Fruit fly (Drosophila melanogaster) whole organism, adult: ENCODE measurements around the gene CG42489.
A peak's percentile ranks its signal among the peaks of the same experiment; 100 is the strongest.

Source experiments
- CG11617 ChIP-seq: fragments of 200-800 bp; sonication (Bioruptor generic); optimal IDR thresholded peaks from 2 replicates; lab custom pipeline; 2017; ENCODE audit warnings: mild to moderate bottlenecking, missing biosample characterization, missing genetic modification reagents, missing genetic modification characterization
- CG12768 ChIP-seq: fragments of 200-800 bp; sonication (Bioruptor generic); optimal IDR thresholded peaks from 2 replicates; lab custom pipeline; 2017; ENCODE audit warnings: missing biosample characterization, missing genetic modification characterization, mild to moderate bottlenecking, moderate library complexity, missing genetic modification reagents
- CG14711 ChIP-seq: fragments of 200-800 bp; sonication (Bioruptor generic); optimal IDR thresholded peaks from 2 replicates; lab custom pipeline; 2018; ENCODE audit warnings: missing biosample characterization, mild to moderate bottlenecking, missing genetic modification characterization, moderate library complexity
- CG1620 ChIP-seq: fragments of 200-800 bp; sonication (Bioruptor generic); optimal IDR thresholded peaks from 2 replicates; lab custom pipeline; 2016; ENCODE audit warnings: missing biosample characterization, missing genetic modification characterization
- CG33017 ChIP-seq: fragments of 200-800 bp; sonication (Bioruptor generic); optimal IDR thresholded peaks from 2 replicates; lab custom pipeline; 2018; ENCODE audit warnings: missing biosample characterization, mild to moderate bottlenecking, missing genetic modification characterization, moderate library complexity
- CG5204 ChIP-seq: fragments of 200-800 bp; sonication (Bioruptor generic); optimal IDR thresholded peaks from 2 replicates; lab custom pipeline; 2016; ENCODE audit warnings: missing biosample characterization, missing genetic modification characterization
- CG7045 ChIP-seq: fragments of 200-800 bp; sonication (Bioruptor generic); optimal IDR thresholded peaks from 2 replicates; lab custom pipeline; 2017; ENCODE audit warnings: missing biosample characterization, mild to moderate bottlenecking, missing genetic modification characterization
- CG7101 ChIP-seq: fragments of 200-800 bp; sonication (Bioruptor generic); optimal IDR thresholded peaks from 2 replicates; lab custom pipeline; 2018; ENCODE audit warnings: missing biosample characterization, mild to moderate bottlenecking, missing genetic modification characterization, moderate library complexity
- Clk ChIP-seq: fragments of 200-800 bp; sonication (Bioruptor generic); optimal IDR thresholded peaks from 2 replicates; lab custom pipeline; 2017; ENCODE audit warnings: missing biosample characterization, missing genetic modification characterization
- Crg-1 ChIP-seq: fragments of 200-800 bp; sonication (Bioruptor generic); optimal IDR thresholded peaks from 2 replicates; lab custom pipeline; 2016; ENCODE audit warnings: missing biosample characterization, missing genetic modification characterization
- Hr96 ChIP-seq: fragments of 200-800 bp; sonication (Bioruptor generic); optimal IDR thresholded peaks from 2 replicates; lab custom pipeline; 2016; ENCODE audit warnings: missing biosample characterization, missing genetic modification characterization
- Mnt ChIP-seq: fragments of 200-800 bp; sonication (Bioruptor generic); optimal IDR thresholded peaks from 2 replicates; lab custom pipeline; 2016; ENCODE audit warnings: missing biosample characterization, mild to moderate bottlenecking, missing genetic modification characterization
- bab1 ChIP-seq: fragments of 200-800 bp; sonication (Bioruptor generic); optimal IDR thresholded peaks from 3 replicates; lab custom pipeline; 2019; ENCODE audit warnings: missing biosample characterization, mild to moderate bottlenecking, missing genetic modification characterization, moderate library complexity
- cic ChIP-seq: fragments of 200-800 bp; sonication (Bioruptor generic); optimal IDR thresholded peaks from 2 replicates; lab custom pipeline; 2017; ENCODE audit warnings: missing biosample characterization, mild to moderate bottlenecking, missing genetic modification characterization, moderate library complexity
- cnc ChIP-seq, 2 experiments: fragments of >200 bp; optimal IDR thresholded peaks; 2 replicates each; lab custom pipeline; 2017
- kay ChIP-seq: fragments of 200-800 bp; sonication (Bioruptor generic); peaks from one replicate; lab custom pipeline; 2016; ENCODE audit warnings: missing biosample characterization, missing genetic modification characterization, borderline replicate concordance
- ovo ChIP-seq: fragments of 200-800 bp; sonication (Bioruptor generic); optimal IDR thresholded peaks from 2 replicates; lab custom pipeline; 2016; ENCODE audit warnings: missing biosample characterization, missing genetic modification characterization
- pad ChIP-seq: fragments of 200-800 bp; sonication (Bioruptor generic); optimal IDR thresholded peaks from 3 replicates; lab custom pipeline; 2017; ENCODE audit warnings: missing biosample characterization, missing genetic modification characterization, mild to moderate bottlenecking, moderate library complexity, missing genetic modification reagents
- tj ChIP-seq: fragments of 200-800 bp; sonication (Bioruptor generic); optimal IDR thresholded peaks from 3 replicates; lab custom pipeline; 2017; ENCODE audit warnings: missing biosample characterization, mild to moderate bottlenecking, missing genetic modification characterization, moderate library complexity
- toe ChIP-seq: fragments of 200-800 bp; sonication (Bioruptor generic); optimal IDR thresholded peaks from 2 replicates; lab custom pipeline; 2016; ENCODE audit warnings: missing biosample characterization, missing genetic modification characterization

CG42489 gene

DNA sequence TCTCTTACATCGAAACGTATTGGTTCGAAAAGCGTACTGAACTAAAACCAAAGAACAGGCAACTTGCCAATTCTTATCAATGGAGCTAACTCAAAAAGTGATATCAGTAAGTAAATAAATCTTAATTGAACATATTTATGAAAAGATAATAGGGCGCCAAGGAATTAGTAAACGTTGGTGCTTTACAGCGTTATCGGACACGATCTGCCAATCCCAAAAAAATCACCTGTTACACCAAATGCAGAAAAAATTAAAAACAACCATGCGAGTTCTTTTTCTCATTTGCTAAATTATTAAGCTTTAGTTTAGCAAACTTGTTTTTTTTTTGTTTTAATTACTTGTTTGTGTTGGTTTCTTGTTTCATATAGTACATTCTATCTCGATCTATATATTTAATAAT lies at the start of gene CG42489:
Gene CG42489 (minus strand): TSS at position 101 of the 400 bp plus-strand sequence.
- TF ChIP-seq CG12768 (GFP tag; lab: Kevin White, UChicago): no peak
- no peak for TF ChIP-seq pad (GFP tag; lab: Kevin White, UChicago)
- TF ChIP-seq bab1 (GFP tag; lab: Kevin White, UChicago): no peak
- no peak for TF ChIP-seq CG5204 (GFP tag; lab: Kevin White, UChicago)
- TF ChIP-seq CG7045 (GFP tag; lab: Kevin White, UChicago): no peak
- TF ChIP-seq CG7101 (tag; lab: Kevin White, UChicago): no peak
- no peak for TF ChIP-seq cic (GFP tag; lab: Kevin White, UChicago)
- no peak for TF ChIP-seq kay (GFP tag; lab: Kevin White, UChicago)
- TF ChIP-seq tj (GFP tag; lab: Kevin White, UChicago): no peak
- no peak for TF ChIP-seq CG14711 (tag; lab: Kevin White, UChicago)
- no peak for TF ChIP-seq ovo
- TF ChIP-seq Clk (GFP tag; lab: Kevin White, UChicago): no peak
- no peak for TF ChIP-seq Hr96 (GFP tag; lab: Kevin White, UChicago)
- no peak for TF ChIP-seq CG11617 (GFP tag; lab: Kevin White, UChicago)
- no peak for TF ChIP-seq Mnt (GFP tag; lab: Kevin White, UChicago)
- no peak for TF ChIP-seq cnc (optimal IDR thresholded peaks at IDR 0.05; lab: Kevin White, UChicago)

DNA sequence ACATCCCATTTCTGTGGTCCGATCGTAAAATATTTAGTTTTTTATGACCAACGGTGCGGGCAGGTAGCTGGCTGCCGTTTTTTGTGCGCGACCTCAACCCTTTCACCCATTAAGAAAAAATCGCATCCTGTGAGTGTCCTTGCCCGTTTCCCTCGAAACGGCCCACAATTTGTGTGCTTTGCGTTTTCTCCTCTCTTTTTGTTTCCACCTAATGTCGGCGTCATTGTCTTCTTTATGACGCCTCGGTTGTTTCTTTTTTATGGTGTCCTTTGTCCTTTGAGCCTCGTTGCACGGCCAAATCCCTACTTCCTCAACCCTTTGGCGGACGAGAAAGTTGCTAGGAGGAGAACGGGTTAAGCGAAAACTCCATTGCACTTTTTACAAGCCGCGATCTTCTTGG lies 46.6 kb upstream of the CG42489 start:
- TF ChIP-seq CG7045 (GFP tag; lab: Kevin White, UChicago): no peak
- no peak for TF ChIP-seq CG7101 (tag; lab: Kevin White, UChicago)
- no peak for TF ChIP-seq CG12768 (GFP tag; lab: Kevin White, UChicago)
- TF ChIP-seq CG33017: no peak
- no peak for TF ChIP-seq Hr96 (GFP tag; lab: Kevin White, UChicago)
- TF ChIP-seq CG5204 (GFP tag; lab: Kevin White, UChicago): no peak
- no peak for TF ChIP-seq Crg-1 (GFP tag; lab: Kevin White, UChicago)

DNA sequence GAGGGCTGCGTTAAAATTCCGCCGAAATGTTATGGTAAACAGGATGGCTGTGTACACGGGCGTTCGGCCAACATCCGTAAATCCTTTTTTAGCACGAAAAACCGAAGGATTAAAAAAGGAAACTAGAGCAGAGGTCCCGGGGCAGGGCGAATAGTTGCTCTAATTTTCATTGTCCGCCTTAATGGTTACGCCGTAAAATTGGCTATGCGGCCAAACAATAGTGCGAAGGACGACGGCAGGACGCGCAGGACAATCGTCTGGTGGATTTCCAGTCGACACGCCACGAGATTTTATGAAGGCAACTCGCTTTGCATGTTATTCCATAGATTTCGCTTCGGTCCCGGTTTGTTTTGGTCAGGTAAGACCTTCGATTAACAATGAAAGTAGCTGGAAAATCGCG lies 46.1 kb upstream of the CG42489 start:
- TF ChIP-seq kay (GFP tag; lab: Kevin White, UChicago) (no peak), CG12768 (GFP tag; lab: Kevin White, UChicago) (no peak), CG1620 (GFP tag; lab: Kevin White, UChicago) (no peak), Crg-1 (GFP tag; lab: Kevin White, UChicago) (no peak), toe (GFP tag; lab: Kevin White, UChicago) (no peak), tj (GFP tag; lab: Kevin White, UChicago) (no peak), CG11617 (GFP tag; lab: Kevin White, UChicago) (no peak), Hr96 (GFP tag; lab: Kevin White, UChicago) (no peak), CG7101 (tag; lab: Kevin White, UChicago) (no peak), ovo (no peak), CG14711 (tag; lab: Kevin White, UChicago) (no peak), cic (GFP tag; lab: Kevin White, UChicago) (no peak)

DNA sequence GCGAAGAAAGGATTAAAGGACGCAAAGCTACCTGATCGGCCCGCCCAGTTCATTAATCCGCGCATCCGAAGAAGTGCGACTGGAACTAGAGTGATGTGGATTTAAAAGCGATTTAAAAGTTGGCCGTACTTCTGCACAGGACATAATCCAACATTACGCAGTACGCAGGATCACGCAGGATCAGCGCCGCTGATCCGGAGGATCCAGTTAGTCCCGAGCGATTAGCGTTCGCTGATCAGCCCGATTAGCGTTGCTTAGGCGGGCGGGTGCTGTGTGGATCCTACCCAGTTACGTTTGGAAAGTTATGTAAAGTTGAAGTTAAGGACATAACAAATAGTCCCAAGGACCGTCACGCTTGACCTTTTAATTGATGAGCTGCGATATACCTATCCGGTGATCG lies 44.7 kb upstream of the CG42489 start:
- TF ChIP-seq ovo (no peak), bab1 (GFP tag; lab: Kevin White, UChicago) (no peak), Hr96 (GFP tag; lab: Kevin White, UChicago) (no peak), cnc (optimal IDR thresholded peaks at IDR 0.05; lab: Kevin White, UChicago) (no peak), tj (GFP tag; lab: Kevin White, UChicago) (no peak), CG7045 (GFP tag; lab: Kevin White, UChicago) (no peak), Crg-1 (GFP tag; lab: Kevin White, UChicago) (no peak), CG1620 (GFP tag; lab: Kevin White, UChicago) (no peak), CG7101 (tag; lab: Kevin White, UChicago) (no peak), cic (GFP tag; lab: Kevin White, UChicago) (no peak), CG33017 (no peak), CG11617 (GFP tag; lab: Kevin White, UChicago) (no peak), CG14711 (tag; lab: Kevin White, UChicago) (no peak), Mnt (GFP tag; lab: Kevin White, UChicago) (no peak), pad (GFP tag; lab: Kevin White, UChicago) (no peak)

DNA sequence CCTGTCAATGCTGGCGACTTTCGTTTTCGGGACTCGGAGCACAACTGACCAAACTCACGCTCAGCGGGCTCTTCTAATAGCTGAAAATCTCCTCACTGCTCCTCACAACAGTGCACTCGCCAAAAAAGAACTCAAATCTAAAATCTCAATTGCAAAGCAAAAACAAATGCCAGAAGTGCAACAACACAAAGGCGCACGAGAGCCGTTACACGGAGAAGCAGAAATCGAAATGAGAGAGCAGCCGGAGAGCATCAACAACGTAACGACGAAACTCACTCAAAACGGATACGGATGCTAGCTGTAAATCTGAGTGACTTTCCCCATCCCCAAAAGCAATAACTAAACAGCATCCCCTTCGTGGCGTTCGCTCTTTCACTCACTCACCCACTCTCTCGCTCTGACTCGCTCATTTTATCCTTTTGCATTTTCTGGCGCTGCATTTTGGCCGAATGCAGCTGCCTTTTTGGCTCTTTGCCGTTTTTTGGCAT lies 43.2 kb upstream of the CG42489 start, which contains the start of gene hb:
Gene hb (minus strand): TSS at position 51 of the 488 bp plus-strand sequence.
- TF ChIP-seq ovo (peak; percentile 4), CG1620 (GFP tag; lab: Kevin White, UChicago) (no peak), tj (GFP tag; lab: Kevin White, UChicago) (no peak), pad (GFP tag; lab: Kevin White, UChicago) (peak; percentile 98)

DNA sequence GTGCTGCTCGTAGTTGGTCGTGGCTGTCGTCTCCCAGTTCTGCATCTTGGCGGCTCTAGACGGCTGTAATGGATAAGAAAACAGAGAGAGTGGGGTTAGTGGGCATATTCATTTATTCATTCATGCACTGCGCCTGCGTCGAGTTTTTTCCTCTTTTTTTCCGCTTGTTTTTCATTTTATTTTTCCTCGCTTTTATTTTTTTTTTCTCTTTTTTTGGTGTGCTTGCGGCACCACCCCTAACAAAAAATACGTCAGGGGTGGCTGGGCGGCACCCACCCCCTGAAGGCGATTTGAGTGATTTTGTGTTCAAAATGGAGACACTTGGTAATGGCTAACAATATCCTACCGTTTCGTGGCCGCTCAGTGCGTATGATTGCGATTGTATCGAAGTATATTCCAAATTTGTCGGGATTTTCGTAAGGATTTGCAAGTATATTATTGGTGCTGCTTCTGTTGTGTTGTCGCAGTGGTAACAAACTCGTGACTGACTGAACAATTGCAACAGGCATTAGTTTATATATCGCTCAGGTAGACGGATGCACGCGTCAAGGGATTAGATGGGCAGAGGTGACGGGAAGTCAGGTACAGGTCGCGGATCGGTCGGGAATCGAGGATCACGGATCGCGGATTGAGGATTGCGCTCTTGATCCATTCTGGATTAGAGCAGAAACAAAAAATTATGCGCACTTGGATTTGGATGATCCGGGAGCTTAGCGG lies 39.7 kb upstream of the CG42489 start:
- TF ChIP-seq CG5204 (GFP tag; lab: Kevin White, UChicago) (peak; percentile 66), Clk (GFP tag; lab: Kevin White, UChicago) (no peak), CG33017 (peak; percentile 86), Hr96 (GFP tag; lab: Kevin White, UChicago) (peak; percentile 54), CG7045 (GFP tag; lab: Kevin White, UChicago) (peak; percentile 89), toe (GFP tag; lab: Kevin White, UChicago) (peak; percentile 68), cic (GFP tag; lab: Kevin White, UChicago) (no peak), CG14711 (tag; lab: Kevin White, UChicago) (no peak), CG11617 (GFP tag; lab: Kevin White, UChicago) (no peak), CG12768 (GFP tag; lab: Kevin White, UChicago) (peak; percentile 74)
